Fruit fly (Drosophila melanogaster): ENCODE measurements around the gene CG34028.

DNA sequence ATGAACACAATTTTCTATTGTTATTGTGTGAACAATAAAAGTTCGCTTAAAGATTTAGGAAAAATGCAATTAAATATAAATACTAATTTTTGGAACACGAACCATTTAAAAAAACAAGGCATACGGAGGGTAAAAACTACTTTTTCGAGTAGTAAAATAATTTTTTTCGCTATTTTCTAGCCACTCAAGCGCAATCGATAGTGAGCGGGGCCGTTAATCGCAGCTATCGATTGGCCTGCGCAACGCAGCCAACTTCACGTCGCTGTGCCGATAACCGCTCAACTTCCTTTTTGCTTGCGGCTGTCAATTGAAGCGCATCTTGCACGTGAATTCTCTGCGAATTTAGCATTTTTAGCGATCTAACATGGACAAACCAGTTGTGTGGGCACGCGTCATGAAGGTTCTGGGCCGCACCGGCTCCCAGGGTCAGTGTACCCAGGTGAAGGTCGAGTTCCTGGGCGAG lies 43.1 kb downstream of the CG34028 start, which contains the start of gene RpS28b:
- peak; percentile 83 for TF ChIP-seq Sox102F (GFP tag; optimal IDR thresholded peaks at IDR 0.05)
- TF ChIP-seq CG34406 (GFP tag; optimal IDR thresholded peaks at IDR 0.05), result peak; percentile 79
- TF ChIP-seq CG3032 (tag; optimal IDR thresholded peaks at IDR 0.05), result peak; percentile 56
- TF ChIP-seq CG11902 (GFP tag; optimal IDR thresholded peaks at IDR 0.05), result peak; percentile 58
- no peak for TF ChIP-seq svp (GFP tag)
- peak; percentile 74 for TF ChIP-seq OdsH (GFP tag; optimal IDR thresholded peaks at IDR 0.05)
- peak; percentile 47 for TF ChIP-seq CG11762 (GFP tag; optimal IDR thresholded peaks at IDR 0.05; ENCODE audit: insufficient read depth)
- peak; percentile 49 for TF ChIP-seq achi (GFP tag; optimal IDR thresholded peaks at IDR 0.05)
